Fruit fly (Drosophila melanogaster) whole organism, embryonic: ENCODE measurements around the gene Rab3GAP1.

ENCODE experiments used
- Ada2b ChIP-seq: fragments of 200-800 bp; sonication (Bioruptor generic); IDR thresholded peaks from 2 replicates; pipeline ENCODE4 v1.3.6; 2022; ENCODE audit warnings: missing biosample characterization, missing genetic modification characterization
- Aef1 ChIP-seq: fragments of 200-800 bp; sonication (Bioruptor generic); IDR thresholded peaks from 3 replicates; pipeline ENCODE4 v1.3.6; 2022; ENCODE audit warnings: missing biosample characterization, missing genetic modification characterization
- Asciz ChIP-seq: fragments of 200-800 bp; sonication (Bioruptor generic); optimal IDR thresholded peaks from 2 replicates; lab custom pipeline; 2017; ENCODE audit warnings: missing biosample characterization, mild to moderate bottlenecking, missing genetic modification characterization, missing genetic modification reagents
- Awh ChIP-seq: fragments of 200-800 bp; sonication (Bioruptor generic); IDR thresholded peaks from 2 replicates; pipeline ENCODE4, ENCODE4 v1.3.6; 2022; ENCODE audit warnings: missing biosample characterization, missing genetic modification characterization
- CG1024 ChIP-seq: fragments of 200-800 bp; sonication (Bioruptor generic); IDR thresholded peaks from 2 replicates; pipeline ENCODE4 v1.3.6; 2022; ENCODE audit warnings: missing biosample characterization, missing genetic modification characterization
- CG10654 ChIP-seq: fragments of 200-800 bp; sonication (Bioruptor generic); optimal IDR thresholded peaks from 2 replicates; lab custom pipeline; 2016; ENCODE audit warnings: missing biosample characterization, missing genetic modification characterization
- CG11696 ChIP-seq: fragments of 200-800 bp; sonication (Bioruptor generic); IDR thresholded peaks from 2 replicates; pipeline ENCODE4 v1.3.6; 2022; ENCODE audit warnings: missing biosample characterization, missing genetic modification characterization
- CG12104 ChIP-seq: fragments of 200-800 bp; sonication (Bioruptor generic); optimal IDR thresholded peaks from 3 replicates; lab custom pipeline; 2016; ENCODE audit warnings: missing biosample characterization, missing genetic modification characterization
- CG12155 ChIP-seq: fragments of 200-800 bp; sonication (Bioruptor generic); optimal IDR thresholded peaks from 3 replicates; lab custom pipeline; 2016; ENCODE audit warnings: missing biosample characterization, missing genetic modification characterization
- CG13287 ChIP-seq: fragments of 200-800 bp; sonication (Bioruptor generic); IDR thresholded peaks from 2 replicates; pipeline ENCODE4 v1.3.6; 2022; ENCODE audit warnings: missing biosample characterization, missing genetic modification characterization; ENCODE audit not compliant: partially characterized antibody
- CG13894 ChIP-seq: fragments of 200-800 bp; sonication (Bioruptor generic); optimal IDR thresholded peaks from 3 replicates; lab custom pipeline; 2018; ENCODE audit warnings: missing biosample characterization, mild to moderate bottlenecking, missing genetic modification characterization, moderate library complexity
- CG15073 ChIP-seq: fragments of 200-800 bp; sonication (Bioruptor generic); optimal IDR thresholded peaks from 2 replicates; lab custom pipeline; 2016; ENCODE audit warnings: missing biosample characterization, missing genetic modification characterization
- CG16863 ChIP-seq: fragments of 200-800 bp; sonication (Bioruptor generic); optimal IDR thresholded peaks from 3 replicates; lab custom pipeline; 2016; ENCODE audit warnings: missing biosample characterization, missing genetic modification characterization
- CG31441 ChIP-seq: fragments of 200-800 bp; sonication (Bioruptor generic); IDR thresholded peaks from 2 replicates; pipeline ENCODE4 v1.3.6; 2022; ENCODE audit warnings: missing biosample characterization, missing genetic modification characterization
- CG33557 ChIP-seq: fragments of 200-800 bp; sonication (Bioruptor generic); optimal IDR thresholded peaks from 2 replicates; lab custom pipeline; 2019; ENCODE audit warnings: missing biosample characterization, mild to moderate bottlenecking, missing genetic modification characterization, moderate library complexity
- CG3726 ChIP-seq: fragments of 200-800 bp; sonication (Bioruptor generic); IDR thresholded peaks from 3 replicates; pipeline ENCODE4, ENCODE4 v1.3.6; 2022; ENCODE audit warnings: missing biosample characterization, missing genetic modification characterization
- CG3838 ChIP-seq: fragments of 200-800 bp; sonication (Bioruptor generic); optimal IDR thresholded peaks from 3 replicates; lab custom pipeline; 2016; ENCODE audit warnings: missing biosample characterization, missing genetic modification characterization
- CG4328 ChIP-seq: fragments of 200-800 bp; sonication (Bioruptor generic); optimal IDR thresholded peaks from 3 replicates; lab custom pipeline; 2017; ENCODE audit warnings: missing biosample characterization, missing genetic modification reagents, missing genetic modification characterization
- CG4820 ChIP-seq: fragments of 200-800 bp; sonication (Bioruptor generic); optimal IDR thresholded peaks from 3 replicates; lab custom pipeline; 2016; ENCODE audit warnings: missing biosample characterization, missing genetic modification characterization
- CG5953 ChIP-seq: fragments of 200-800 bp; sonication (Bioruptor generic); IDR thresholded peaks from 2 replicates; pipeline ENCODE4 v1.3.6; 2022; ENCODE audit warnings: missing biosample characterization, missing genetic modification characterization
- CG7786 ChIP-seq: fragments of 200-800 bp; sonication (Bioruptor generic); optimal IDR thresholded peaks from 2 replicates; lab custom pipeline; 2016; ENCODE audit warnings: missing biosample characterization, missing genetic modification characterization
- CG7963 ChIP-seq: fragments of 200-800 bp; sonication (Bioruptor generic); IDR thresholded peaks from 3 replicates; pipeline ENCODE4 v1.3.6; 2022; ENCODE audit warnings: missing biosample characterization, missing genetic modification characterization; ENCODE audit not compliant: partially characterized antibody
- CG9932 ChIP-seq: fragments of 200-800 bp; sonication (Bioruptor generic); IDR thresholded peaks from 2 replicates; pipeline ENCODE4 v1.3.6; 2022; ENCODE audit warnings: missing biosample characterization, missing genetic modification characterization
- D19A ChIP-seq: fragments of 200-800 bp; optimal IDR thresholded peaks from 3 replicates; lab custom pipeline; 2019; ENCODE audit warnings: missing biosample characterization, mild to moderate bottlenecking, missing genetic modification characterization, moderate library complexity
- Dfd ChIP-seq, 2 experiments: fragments of >200 bp; optimal IDR thresholded peaks; 2 replicates each; lab custom pipeline; 2017; ENCODE audit warnings: missing biosample characterization in 2 of 2, missing genetic modification characterization in 2 of 2
- Dip3 ChIP-seq: fragments of 200-800 bp; sonication (Bioruptor generic); optimal IDR thresholded peaks from 3 replicates; lab custom pipeline; 2016; ENCODE audit warnings: missing biosample characterization, missing genetic modification characterization
- HLH4C ChIP-seq: fragments of 200-800 bp; sonication (Bioruptor generic); IDR thresholded peaks from 3 replicates; pipeline ENCODE4 v1.3.6; 2022; ENCODE audit warnings: missing biosample characterization, missing genetic modification characterization; ENCODE audit not compliant: partially characterized antibody
- HmgZ ChIP-seq: fragments of 200-800 bp; sonication (Bioruptor generic); optimal IDR thresholded peaks from 2 replicates; lab custom pipeline; 2018; ENCODE audit warnings: missing biosample characterization, mild to moderate bottlenecking, missing genetic modification characterization
- NK7.1 ChIP-seq: fragments of 200-800 bp; sonication (Bioruptor generic); optimal IDR thresholded peaks from 3 replicates; lab custom pipeline; 2016; ENCODE audit warnings: missing biosample characterization, missing genetic modification characterization
- Rfx ChIP-seq: fragments of 200-800 bp; sonication (Bioruptor generic); IDR thresholded peaks from 2 replicates; pipeline ENCODE4 v1.3.6; 2022; ENCODE audit warnings: missing biosample characterization, missing genetic modification characterization
- Sox100B ChIP-seq: fragments of 200-800 bp; sonication (Bioruptor generic); optimal IDR thresholded peaks from 3 replicates; lab custom pipeline; 2018; ENCODE audit warnings: missing biosample characterization, mild to moderate bottlenecking, missing genetic modification characterization
- bab2 ChIP-seq: fragments of 200-800 bp; sonication (Bioruptor generic); optimal IDR thresholded peaks from 2 replicates; lab custom pipeline; 2016; ENCODE audit warnings: missing biosample characterization, missing genetic modification characterization
- bcd ChIP-seq: fragments of 200-800 bp; sonication (Bioruptor generic); optimal IDR thresholded peaks from 2 replicates; lab custom pipeline; 2017; ENCODE audit warnings: missing biosample characterization, mild to moderate bottlenecking, missing genetic modification characterization
- bigmax ChIP-seq: fragments of 200-800 bp; sonication (Bioruptor generic); optimal IDR thresholded peaks from 2 replicates; lab custom pipeline; 2018; ENCODE audit warnings: missing biosample characterization, mild to moderate bottlenecking, missing genetic modification characterization
- bsh ChIP-seq, 2 experiments: fragments of 200-800 bp; sonication (Bioruptor generic); optimal IDR thresholded peaks; 2 replicates each; lab custom pipeline; 2017 to 2018; ENCODE audit warnings: mild to moderate bottlenecking in 2 of 2, missing biosample characterization in 2 of 2, missing genetic modification characterization in 2 of 2, moderate library complexity in 1 of 2
- cg ChIP-seq: fragments of 200-800 bp; sonication (Bioruptor generic); optimal IDR thresholded peaks from 3 replicates; lab custom pipeline; 2019; ENCODE audit warnings: missing biosample characterization, mild to moderate bottlenecking, missing genetic modification characterization, moderate library complexity
- ci ChIP-seq: fragments of 200-800 bp; sonication (Bioruptor generic); IDR thresholded peaks from 3 replicates; pipeline ENCODE4 v1.3.6; 2022; ENCODE audit warnings: missing biosample characterization, missing genetic modification characterization
- crc ChIP-seq: fragments of 200-800 bp; sonication (Bioruptor generic); optimal IDR thresholded peaks from 2 replicates; lab custom pipeline; 2016; ENCODE audit warnings: missing biosample characterization, missing genetic modification characterization
- disco-r ChIP-seq: fragments of 200-800 bp; sonication (Bioruptor generic); optimal IDR thresholded peaks from 2 replicates; lab custom pipeline; 2016; ENCODE audit warnings: missing biosample characterization, missing genetic modification characterization
- dmrt99B ChIP-seq: fragments of 200-800 bp; sonication (Bioruptor generic); optimal IDR thresholded peaks from 2 replicates; lab custom pipeline; 2018; ENCODE audit warnings: missing biosample characterization, mild to moderate bottlenecking, missing genetic modification characterization, moderate library complexity
- gcm ChIP-seq: fragments of 200-800 bp; sonication (Bioruptor generic); optimal IDR thresholded peaks from 2 replicates; lab custom pipeline; 2019; ENCODE audit warnings: missing biosample characterization, mild to moderate bottlenecking, missing genetic modification characterization, moderate library complexity
- gem ChIP-seq: fragments of 200-800 bp; sonication (Bioruptor generic); optimal IDR thresholded peaks from 2 replicates; lab custom pipeline; 2019; ENCODE audit warnings: missing biosample characterization, mild to moderate bottlenecking, missing genetic modification characterization, moderate library complexity
- her ChIP-seq: fragments of 200-800 bp; sonication (Bioruptor generic); optimal IDR thresholded peaks from 2 replicates; lab custom pipeline; 2016; ENCODE audit warnings: missing biosample characterization, missing genetic modification characterization
- knrl ChIP-seq: fragments of 200-800 bp; sonication (Bioruptor generic); IDR thresholded peaks from 3 replicates; pipeline ENCODE4 v1.3.6; 2022; ENCODE audit warnings: missing biosample characterization, missing genetic modification characterization; ENCODE audit not compliant: partially characterized antibody
- nerfin-2 ChIP-seq: fragments of 200-800 bp; sonication (Bioruptor generic); IDR thresholded peaks from 2 replicates; pipeline ENCODE4 v1.3.6; 2022; ENCODE audit warnings: missing biosample characterization, missing genetic modification characterization; ENCODE audit not compliant: partially characterized antibody
- pzg ChIP-seq: fragments of 200-800 bp; sonication (Bioruptor generic); optimal IDR thresholded peaks from 3 replicates; lab custom pipeline; 2018; ENCODE audit warnings: missing biosample characterization, mild to moderate bottlenecking, missing genetic modification characterization, moderate library complexity
- row ChIP-seq: fragments of 200-800 bp; sonication (Bioruptor generic); IDR thresholded peaks from 3 replicates; pipeline ENCODE4 v1.3.6; 2022; ENCODE audit warnings: missing biosample characterization, missing genetic modification characterization
- trem ChIP-seq: fragments of 200-800 bp; optimal IDR thresholded peaks from 3 replicates; lab custom pipeline; 2019; ENCODE audit warnings: missing biosample characterization, mild to moderate bottlenecking, missing genetic modification characterization, moderate library complexity
- trh ChIP-seq: fragments of 200-800 bp; sonication (Bioruptor generic); optimal IDR thresholded peaks from 2 replicates; lab custom pipeline; 2016; ENCODE audit warnings: missing biosample characterization, missing genetic modification characterization
- unc-4 ChIP-seq: fragments of 200-800 bp; sonication (Bioruptor generic); IDR thresholded peaks from 2 replicates; pipeline ENCODE4 v1.3.6; 2022; ENCODE audit warnings: missing biosample characterization, missing genetic modification characterization; ENCODE audit not compliant: partially characterized antibody
- wdn ChIP-seq: fragments of 200-800 bp; sonication (Bioruptor generic); IDR thresholded peaks from 2 replicates; pipeline ENCODE4 v1.3.6; 2022; ENCODE audit warnings: missing biosample characterization, missing genetic modification characterization

The Rab3GAP1 gene

DNA sequence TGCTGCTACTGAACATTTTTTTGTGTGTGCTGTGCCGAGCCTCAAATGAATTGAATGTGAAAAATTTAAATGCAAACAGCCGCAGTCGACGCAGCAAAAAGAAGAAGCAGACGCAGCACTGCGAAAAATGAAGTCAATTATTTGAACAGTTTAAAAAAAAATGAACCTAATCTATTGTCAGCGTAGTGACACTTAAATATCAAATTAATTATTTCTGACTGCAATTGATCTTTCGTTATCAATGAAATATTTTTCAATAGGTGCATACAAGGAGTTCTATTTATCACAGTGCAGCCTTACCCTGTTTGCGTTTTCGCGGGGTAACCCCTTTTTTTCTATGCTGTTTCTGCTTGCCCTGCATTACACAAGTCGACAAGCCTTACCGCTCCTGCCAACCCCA is 35.4 kb downstream of the Rab3GAP1 start (continued):
- TF ChIP-seq CG3726: 0 out of 3 replicates have a peak, but pooled peaks have one; percentile 28
- TF ChIP-seq Asciz (GFP tag; lab: Kevin White, UChicago): peak; percentile 54
- no peak for TF ChIP-seq CG12155 (GFP tag; lab: Kevin White, UChicago)
- peak; percentile 39 for TF ChIP-seq gem (tag; lab: Kevin White, UChicago)
- peak; percentile 56 for TF ChIP-seq dmrt99B (tag; lab: Kevin White, UChicago)
- no peak for TF ChIP-seq unc-4 (GFP tag; lab: Robert Waterston, UW)
- TF ChIP-seq wdn (GFP tag; lab: Robert Waterston, UW): no peak
- TF ChIP-seq Ada2b: peak; percentile 40; the same call in 1 of the 2 replicates
- TF ChIP-seq crc (GFP tag; lab: Kevin White, UChicago): no peak
- TF ChIP-seq CG11696 (GFP tag; lab: Robert Waterston, UW): no peak
- no peak for TF ChIP-seq CG13287 (GFP tag; lab: Robert Waterston, UW)
- peak; percentile 41 for TF ChIP-seq bab2 (GFP tag; lab: Kevin White, UChicago)
- no peak; the same call in 2 of the 3 replicates for TF ChIP-seq Aef1 (GFP tag; lab: Robert Waterston, UW)
- peak; percentile 65 for TF ChIP-seq CG31441
- no peak for TF ChIP-seq CG3838
- TF ChIP-seq Dfd (GFP tag; optimal IDR thresholded peaks at IDR 0.05; lab: Kevin White, UChicago): no peak
- TF ChIP-seq CG9932 (GFP tag; lab: Robert Waterston, UW): no peak
- no peak for TF ChIP-seq knrl (GFP tag; lab: Robert Waterston, UW)
- TF ChIP-seq CG7786: no peak
- no peak for TF ChIP-seq CG16863 (GFP tag; lab: Kevin White, UChicago)
- TF ChIP-seq bsh (GFP tag; optimal IDR thresholded peaks at IDR 0.05; lab: Kevin White, UChicago): peak; percentile 48 to 63
- no peak for TF ChIP-seq CG33557 (GFP tag; lab: Kevin White, UChicago)
- TF ChIP-seq CG12104 (GFP tag; lab: Kevin White, UChicago): no peak
- TF ChIP-seq bigmax (GFP tag; lab: Kevin White, UChicago): no peak
- TF ChIP-seq CG7963: no peak
- TF ChIP-seq NK7.1 (GFP tag; lab: Kevin White, UChicago): no peak
- no peak for TF ChIP-seq CG1024 (GFP tag; lab: Robert Waterston, UW)
- TF ChIP-seq nerfin-2: no peak
- TF ChIP-seq HLH4C (GFP tag; lab: Robert Waterston, UW): no peak
- TF ChIP-seq CG15073 (GFP tag; lab: Kevin White, UChicago): no peak
- TF ChIP-seq CG4328 (GFP tag; lab: Kevin White, UChicago): no peak
- TF ChIP-seq Sox100B (GFP tag; lab: Kevin White, UChicago): no peak
- no peak for TF ChIP-seq gcm (GFP tag; lab: Kevin White, UChicago)
- peak; percentile 29 for TF ChIP-seq bcd
- TF ChIP-seq CG5953 (GFP tag; lab: Robert Waterston, UW): no peak
- TF ChIP-seq cg (GFP tag; lab: Kevin White, UChicago): no peak
- no peak for TF ChIP-seq her (GFP tag; lab: Kevin White, UChicago)
- TF ChIP-seq Awh: peak; percentile 57; the same call in 1 of the 2 replicates
- TF ChIP-seq HmgZ (tag; lab: Kevin White, UChicago): no peak
- no peak for TF ChIP-seq CG13894 (tag; lab: Kevin White, UChicago)
- no peak for TF ChIP-seq Rfx (GFP tag; lab: Robert Waterston, UW)
- TF ChIP-seq CG10654 (GFP tag; lab: Kevin White, UChicago): no peak
- TF ChIP-seq CG4820 (GFP tag; lab: Kevin White, UChicago): peak; percentile 35
- TF ChIP-seq ci (GFP tag; lab: Robert Waterston, UW): no peak
- no peak for TF ChIP-seq Dip3
- no peak for TF ChIP-seq disco-r
- TF ChIP-seq pzg (GFP tag; lab: Kevin White, UChicago): no peak
- TF ChIP-seq D19A: peak; percentile 8
- TF ChIP-seq trem (tag; lab: Kevin White, UChicago): no peak
- no peak for TF ChIP-seq trh (GFP tag; lab: Kevin White, UChicago)
- TF ChIP-seq row (GFP tag; lab: Robert Waterston, UW): peak; percentile 39; the same call in 1 of the 3 replicates
